Fruit fly (Drosophila melanogaster) whole organism, embryonic: ENCODE measurements around the gene PsGEF.

Source experiments
- Ada2b ChIP-seq: fragments of 200-800 bp; sonication (Bioruptor generic); IDR thresholded peaks from 2 replicates; pipeline ENCODE4 v1.3.6; 2022; ENCODE audit warnings: missing biosample characterization, missing genetic modification characterization
- BtbVII ChIP-seq: fragments of 200-800 bp; sonication (Bioruptor generic); optimal IDR thresholded peaks from 3 replicates; lab custom pipeline; 2017; ENCODE audit warnings: missing biosample characterization, mild to moderate bottlenecking, missing genetic modification characterization
- CG11398 ChIP-seq: fragments of 200-800 bp; sonication (Bioruptor generic); optimal IDR thresholded peaks from 2 replicates; lab custom pipeline; 2016; ENCODE audit warnings: missing biosample characterization, missing genetic modification characterization
- CG11695 ChIP-seq: fragments of 200-800 bp; sonication (Bioruptor generic); IDR thresholded peaks from 3 replicates; pipeline ENCODE4 v1.3.6; 2022; ENCODE audit warnings: missing biosample characterization, missing genetic modification characterization
- CG11696 ChIP-seq: fragments of 200-800 bp; sonication (Bioruptor generic); IDR thresholded peaks from 2 replicates; pipeline ENCODE4 v1.3.6; 2022; ENCODE audit warnings: missing biosample characterization, missing genetic modification characterization
- CG1233 ChIP-seq: fragments of 200-800 bp; sonication (Bioruptor generic); optimal IDR thresholded peaks from 4 replicates; lab custom pipeline; 2018; ENCODE audit warnings: missing biosample characterization, mild to moderate bottlenecking, missing genetic modification characterization
- CG12744 ChIP-seq: fragments of 200-800 bp; sonication (Bioruptor generic); optimal IDR thresholded peaks from 2 replicates; lab custom pipeline; 2016; ENCODE audit warnings: missing biosample characterization, missing genetic modification characterization
- CG12942 ChIP-seq: fragments of 200-800 bp; sonication (Bioruptor generic); optimal IDR thresholded peaks from 3 replicates; lab custom pipeline; 2016; ENCODE audit warnings: missing biosample characterization, missing genetic modification characterization
- CG13424 ChIP-seq: fragments of 200-800 bp; sonication (Bioruptor generic); optimal IDR thresholded peaks from 2 replicates; lab custom pipeline; 2019; ENCODE audit warnings: missing biosample characterization, mild to moderate bottlenecking, missing genetic modification characterization, moderate library complexity
- CG13894 ChIP-seq: fragments of 200-800 bp; sonication (Bioruptor generic); optimal IDR thresholded peaks from 3 replicates; lab custom pipeline; 2018; ENCODE audit warnings: missing biosample characterization, mild to moderate bottlenecking, missing genetic modification characterization, moderate library complexity
- CG15479 ChIP-seq: fragments of 200-800 bp; sonication (Bioruptor generic); optimal IDR thresholded peaks from 3 replicates; lab custom pipeline; 2019; ENCODE audit warnings: missing biosample characterization, mild to moderate bottlenecking, missing genetic modification characterization, moderate library complexity
- CG15601 ChIP-seq: fragments of 200-800 bp; sonication (Bioruptor generic); optimal IDR thresholded peaks from 3 replicates; lab custom pipeline; 2019; ENCODE audit warnings: missing biosample characterization, mild to moderate bottlenecking, missing genetic modification characterization, moderate library complexity
- CG16813 ChIP-seq: fragments of 200-800 bp; sonication (Bioruptor generic); IDR thresholded peaks from 3 replicates; pipeline ENCODE4 v1.3.6; 2022; ENCODE audit warnings: missing biosample characterization, missing genetic modification characterization; ENCODE audit not compliant: partially characterized antibody
- CG17186 ChIP-seq: fragments of 200-800 bp; sonication (Bioruptor generic); optimal IDR thresholded peaks from 3 replicates; lab custom pipeline; 2017; ENCODE audit warnings: missing biosample characterization, missing genetic modification reagents, missing genetic modification characterization
- CG17612 ChIP-seq: fragments of 200-800 bp; sonication (Bioruptor generic); IDR thresholded peaks from 2 replicates; pipeline ENCODE4 v1.3.6; 2022; ENCODE audit warnings: missing biosample characterization, missing genetic modification characterization
- CG18764 ChIP-seq: fragments of 200-800 bp; sonication (Bioruptor generic); optimal IDR thresholded peaks from 3 replicates; lab custom pipeline; 2016; ENCODE audit warnings: missing biosample characterization, missing genetic modification characterization
- CG33557 ChIP-seq: fragments of 200-800 bp; sonication (Bioruptor generic); optimal IDR thresholded peaks from 2 replicates; lab custom pipeline; 2019; ENCODE audit warnings: missing biosample characterization, mild to moderate bottlenecking, missing genetic modification characterization, moderate library complexity
- CG4730 ChIP-seq: fragments of 200-800 bp; sonication (Bioruptor generic); IDR thresholded peaks from 2 replicates; pipeline ENCODE4 v1.3.6; 2022; ENCODE audit warnings: missing biosample characterization, missing genetic modification characterization
- CG6254 ChIP-seq: fragments of 200-800 bp; sonication (Bioruptor generic); optimal IDR thresholded peaks from 3 replicates; lab custom pipeline; 2017; ENCODE audit warnings: mild to moderate bottlenecking, missing biosample characterization, missing genetic modification reagents, missing genetic modification characterization
- CG6765 ChIP-seq: fragments of 200-800 bp; sonication (Bioruptor generic); optimal IDR thresholded peaks from 3 replicates; lab custom pipeline; 2017; ENCODE audit warnings: missing biosample characterization, mild to moderate bottlenecking, missing genetic modification characterization
- CG7271 ChIP-seq: fragments of 200-800 bp; sonication (Bioruptor generic); optimal IDR thresholded peaks from 2 replicates; lab custom pipeline; 2018; ENCODE audit warnings: missing biosample characterization, mild to moderate bottlenecking, missing genetic modification characterization, moderate library complexity
- CG7357 ChIP-seq: fragments of 200-800 bp; sonication (Bioruptor generic); IDR thresholded peaks from 3 replicates; pipeline ENCODE4 v1.3.6; 2022; ENCODE audit warnings: missing biosample characterization, missing genetic modification characterization
- CG8765 ChIP-seq: fragments of 200-800 bp; sonication (Bioruptor generic); IDR thresholded peaks from 2 replicates; pipeline ENCODE4 v1.3.6; 2022; ENCODE audit warnings: missing biosample characterization, missing genetic modification characterization
- CrebB ChIP-seq: fragments of 200-800 bp; sonication (Bioruptor generic); optimal IDR thresholded peaks from 3 replicates; lab custom pipeline; 2018; ENCODE audit warnings: missing biosample characterization, mild to moderate bottlenecking, missing genetic modification characterization
- D ChIP-seq, 2 experiments: fragments of 200-800 bp in 1 of 2; fragments of >200 bp in 1 of 2; sonication (Bioruptor generic) in 1 of 2; optimal IDR thresholded peaks; 2 replicates in 1 of 2; 3 replicates in 1 of 2; lab custom pipeline; 2017; ENCODE audit warnings: mild to moderate bottlenecking in 1 of 2, missing biosample characterization in 1 of 2, missing genetic modification characterization in 1 of 2, missing genetic modification reagents in 1 of 2
- NK7.1 ChIP-seq: fragments of 200-800 bp; sonication (Bioruptor generic); optimal IDR thresholded peaks from 3 replicates; lab custom pipeline; 2016; ENCODE audit warnings: missing biosample characterization, missing genetic modification characterization
- Nf-YC ChIP-seq: fragments of 200-800 bp; optimal IDR thresholded peaks from 3 replicates; lab custom pipeline; 2019; ENCODE audit warnings: missing biosample characterization, mild to moderate bottlenecking, missing genetic modification characterization, moderate library complexity
- Sry-β ChIP-seq: fragments of 200-800 bp; sonication (Bioruptor generic); optimal IDR thresholded peaks from 2 replicates; lab custom pipeline; 2018; ENCODE audit warnings: missing biosample characterization, mild to moderate bottlenecking, missing genetic modification characterization, moderate library complexity
- Xbp1 ChIP-seq: fragments of 200-800 bp; sonication (Bioruptor generic); optimal IDR thresholded peaks from 3 replicates; lab custom pipeline; 2016; ENCODE audit warnings: missing biosample characterization, mild to moderate bottlenecking, missing genetic modification characterization
- abd-A ChIP-seq: fragments of 200-800 bp; sonication (Bioruptor generic); optimal IDR thresholded peaks from 3 replicates; lab custom pipeline; 2019; ENCODE audit warnings: missing biosample characterization, mild to moderate bottlenecking, missing genetic modification characterization, moderate library complexity
- ase ChIP-seq: fragments of 200-800 bp; sonication (Bioruptor generic); IDR thresholded peaks from 3 replicates; pipeline ENCODE4 v1.3.6; 2022; ENCODE audit warnings: missing biosample characterization, missing genetic modification characterization
- bbx ChIP-seq: fragments of 200-800 bp; sonication (Bioruptor generic); IDR thresholded peaks from 2 replicates; pipeline ENCODE4 v1.3.6; 2022; ENCODE audit warnings: missing biosample characterization, missing genetic modification characterization; ENCODE audit not compliant: partially characterized antibody
- chm ChIP-seq: fragments of 200-800 bp; sonication (Bioruptor generic); IDR thresholded peaks from 2 replicates; pipeline ENCODE4 v1.3.6; 2022; ENCODE audit warnings: missing biosample characterization, missing genetic modification characterization
- dpn ChIP-seq, 2 experiments: fragments of 200-800 bp; sonication (Bioruptor generic); optimal IDR thresholded peaks; 3 replicates each; lab custom pipeline; 2016; ENCODE audit warnings: missing biosample characterization in 2 of 2, missing genetic modification characterization in 2 of 2
- fd102C ChIP-seq: fragments of 200-800 bp; sonication (Bioruptor generic); optimal IDR thresholded peaks from 2 replicates; lab custom pipeline; 2018; ENCODE audit warnings: missing biosample characterization, mild to moderate bottlenecking, missing genetic modification characterization, moderate library complexity
- gce ChIP-seq: fragments of 200-800 bp; sonication (Bioruptor generic); IDR thresholded peaks from 3 replicates; pipeline ENCODE4 v1.3.6; 2022; ENCODE audit warnings: missing biosample characterization, missing genetic modification characterization
- gt ChIP-seq: fragments of 200-800 bp; sonication (Bioruptor generic); IDR thresholded peaks from 2 replicates; pipeline ENCODE4 v1.3.6; 2022; ENCODE audit warnings: missing biosample characterization, missing genetic modification characterization
- her ChIP-seq: fragments of 200-800 bp; sonication (Bioruptor generic); optimal IDR thresholded peaks from 2 replicates; lab custom pipeline; 2016; ENCODE audit warnings: missing biosample characterization, missing genetic modification characterization
- ind ChIP-seq: fragments of 200-800 bp; sonication (Bioruptor generic); optimal IDR thresholded peaks from 3 replicates; lab custom pipeline; 2016; ENCODE audit warnings: missing biosample characterization, missing genetic modification characterization
- klu ChIP-seq: fragments of 200-800 bp; sonication (Bioruptor generic); IDR thresholded peaks from 2 replicates; pipeline ENCODE4 v1.3.6; 2022; ENCODE audit warnings: missing biosample characterization, missing genetic modification characterization
- mirr ChIP-seq: fragments of 200-800 bp; sonication (Bioruptor generic); optimal IDR thresholded peaks from 3 replicates; lab custom pipeline; 2018; ENCODE audit warnings: missing biosample characterization, mild to moderate bottlenecking, missing genetic modification characterization
- p53 ChIP-seq: fragments of 200-800 bp; sonication (Bioruptor generic); optimal IDR thresholded peaks from 2 replicates; lab custom pipeline; 2016; ENCODE audit warnings: missing biosample characterization, missing genetic modification characterization
- pho ChIP-seq: fragments of 200-800 bp; sonication (Bioruptor generic); optimal IDR thresholded peaks from 2 replicates; lab custom pipeline; 2016; ENCODE audit warnings: missing biosample characterization, missing genetic modification characterization
- prd ChIP-seq, 3 experiments: fragments of >200 bp in 2 of 3; fragments of 200-800 bp in 1 of 3; sonication (Bioruptor generic) in 1 of 3; optimal IDR thresholded peaks in 2 of 3; IDR thresholded peaks in 1 of 3; 2 replicates in 2 of 3; 3 replicates in 1 of 3; pipeline versions ENCODE4 v1.3.6 to Lab custom; 2017 to 2022; ENCODE audit warnings: missing biosample characterization in 1 of 3, missing genetic modification characterization in 1 of 3
- pros ChIP-seq: fragments of 200-800 bp; sonication (Bioruptor generic); optimal IDR thresholded peaks from 3 replicates; lab custom pipeline; 2019; ENCODE audit warnings: missing biosample characterization, mild to moderate bottlenecking, missing genetic modification characterization, moderate library complexity
- slbo ChIP-seq: fragments of 200-800 bp; sonication (Bioruptor generic); IDR thresholded peaks from 2 replicates; pipeline ENCODE4 v1.3.6; 2022; ENCODE audit warnings: missing biosample characterization, missing genetic modification characterization
- trem ChIP-seq: fragments of 200-800 bp; optimal IDR thresholded peaks from 3 replicates; lab custom pipeline; 2019; ENCODE audit warnings: missing biosample characterization, mild to moderate bottlenecking, missing genetic modification characterization, moderate library complexity
- twi ChIP-seq: fragments of 200-800 bp; optimal IDR thresholded peaks from 2 replicates; lab custom pipeline; 2019; ENCODE audit warnings: missing biosample characterization, mild to moderate bottlenecking, missing genetic modification characterization, moderate library complexity
- z ChIP-seq: fragments of 200-800 bp; sonication (Bioruptor generic); IDR thresholded peaks from 3 replicates; pipeline ENCODE4 v1.3.6; 2022; ENCODE audit warnings: missing biosample characterization, missing genetic modification characterization
- zfh2 ChIP-seq: fragments of 200-800 bp; sonication (Bioruptor generic); optimal IDR thresholded peaks from 2 replicates; lab custom pipeline; 2016; ENCODE audit warnings: missing biosample characterization, missing genetic modification characterization

The PsGEF gene

dm6 chrX:2408675-2409163 is 21.3 kb upstream of the PsGEF start:
- TF ChIP-seq dpn (GFP tag; optimal IDR thresholded peaks at IDR 0.05; lab: Kevin White, UChicago) (no peak), D (optimal IDR thresholded peaks at IDR 0.05; lab: Kevin White, UChicago) (peak; percentile 36), D (GFP tag; optimal IDR thresholded peaks at IDR 0.05; lab: Kevin White, UChicago) (no peak), CG17612 (GFP tag; lab: Robert Waterston, UW) (no peak), CG1233 (no peak), CG13424 (no peak), ase (GFP tag; lab: Robert Waterston, UW) (no peak), CG7357 (GFP tag; lab: Robert Waterston, UW) (no peak), CG15479 (GFP tag; lab: Kevin White, UChicago) (peak; percentile 97), CG7271 (tag; lab: Kevin White, UChicago) (no peak), CrebB (tag; lab: Kevin White, UChicago) (no peak), bbx (no peak), gt (0 out of 2 replicates have a peak, but pooled peaks have one; percentile 50), trem (tag; lab: Kevin White, UChicago) (no peak), pho (GFP tag; lab: Kevin White, UChicago) (no peak), ind (GFP tag; lab: Kevin White, UChicago) (no peak), p53 (GFP tag; lab: Kevin White, UChicago) (no peak), mirr (no peak), gce (no peak), CG11696 (GFP tag; lab: Robert Waterston, UW) (no peak), Ada2b (no peak), zfh2 (GFP tag; lab: Kevin White, UChicago) (no peak), CG12744 (GFP tag; lab: Kevin White, UChicago) (no peak), prd (optimal IDR thresholded peaks at IDR 0.05; lab: Kevin White, UChicago) (no peak), prd (GFP tag; IDR thresholded peaks at IDR 0.05; lab: Robert Waterston, UW) (peak; percentile 38; the same call in 1 of the 3 replicates), slbo (GFP tag; lab: Robert Waterston, UW) (no peak), CG12942 (GFP tag; lab: Kevin White, UChicago) (no peak), CG8765 (GFP tag; lab: Robert Waterston, UW) (no peak), chm (GFP tag; lab: Robert Waterston, UW) (no peak), CG4730 (GFP tag; lab: Robert Waterston, UW) (no peak), z (GFP tag; lab: Robert Waterston, UW) (no peak), CG13894 (no peak), CG6254 (GFP tag; lab: Kevin White, UChicago) (no peak), fd102C (no peak), pros (no peak), klu (GFP tag; lab: Robert Waterston, UW) (no peak), Sry-β (no peak), CG18764 (no peak), BtbVII (GFP tag; lab: Kevin White, UChicago) (no peak), her (no peak), abd-A (tag; lab: Kevin White, UChicago) (no peak), CG11695 (GFP tag; lab: Robert Waterston, UW) (no peak), CG17186 (GFP tag; lab: Kevin White, UChicago) (no peak), CG16813 (GFP tag; lab: Robert Waterston, UW) (no peak), CG11398 (no peak), Nf-YC (tag; lab: Kevin White, UChicago) (no peak), CG6765 (no peak), CG15601 (tag; lab: Kevin White, UChicago) (no peak), CG33557 (GFP tag; lab: Kevin White, UChicago) (no peak), NK7.1 (GFP tag; lab: Kevin White, UChicago) (no peak), twi (tag; lab: Kevin White, UChicago) (peak; percentile 36), Xbp1 (GFP tag; lab: Kevin White, UChicago) (no peak)
